Fruit fly (Drosophila melanogaster) whole organism, embryonic: ENCODE measurements around the gene Nlg4.

Experiments used
- CG1024 ChIP-seq: fragments of 200-800 bp; sonication (Bioruptor generic); IDR thresholded peaks from 2 replicates; pipeline ENCODE4 v1.3.6; 2022; ENCODE audit warnings: missing biosample characterization, missing genetic modification characterization
- CG10267 ChIP-seq: fragments of 200-800 bp; sonication (Bioruptor generic); optimal IDR thresholded peaks from 2 replicates; lab custom pipeline; 2018; ENCODE audit warnings: missing biosample characterization, mild to moderate bottlenecking, missing genetic modification characterization, moderate library complexity
- CG11504 ChIP-seq: fragments of 200-800 bp; sonication (Bioruptor generic); optimal IDR thresholded peaks from 3 replicates; lab custom pipeline; 2019; ENCODE audit warnings: missing biosample characterization, mild to moderate bottlenecking, missing genetic modification characterization, moderate library complexity
- CG12942 ChIP-seq: fragments of 200-800 bp; sonication (Bioruptor generic); optimal IDR thresholded peaks from 3 replicates; lab custom pipeline; 2016; ENCODE audit warnings: missing biosample characterization, missing genetic modification characterization
- CG13123 ChIP-seq: fragments of 200-800 bp; sonication (Bioruptor generic); optimal IDR thresholded peaks from 2 replicates; lab custom pipeline; 2016; ENCODE audit warnings: missing biosample characterization, missing genetic modification characterization
- CG13894 ChIP-seq: fragments of 200-800 bp; sonication (Bioruptor generic); optimal IDR thresholded peaks from 3 replicates; lab custom pipeline; 2018; ENCODE audit warnings: missing biosample characterization, mild to moderate bottlenecking, missing genetic modification characterization, moderate library complexity
- CG14441 ChIP-seq: fragments of 200-800 bp; sonication (Bioruptor generic); IDR thresholded peaks from 2 replicates; pipeline ENCODE4 v1.3.6; 2022; ENCODE audit warnings: missing biosample characterization, missing genetic modification characterization
- CG17612 ChIP-seq: fragments of 200-800 bp; sonication (Bioruptor generic); IDR thresholded peaks from 2 replicates; pipeline ENCODE4 v1.3.6; 2022; ENCODE audit warnings: missing biosample characterization, missing genetic modification characterization
- CG2129 ChIP-seq: fragments of 200-800 bp; sonication (Bioruptor generic); IDR thresholded peaks from 2 replicates; pipeline ENCODE4 v1.3.6; 2022; ENCODE audit warnings: missing biosample characterization, missing genetic modification characterization; ENCODE audit not compliant: partially characterized antibody
- CG2678 ChIP-seq: fragments of 200-800 bp; sonication (Bioruptor generic); optimal IDR thresholded peaks from 3 replicates; lab custom pipeline; 2019; ENCODE audit warnings: missing biosample characterization, mild to moderate bottlenecking, missing genetic modification characterization, moderate library complexity
- CG2712 ChIP-seq: fragments of 200-800 bp; optimal IDR thresholded peaks from 3 replicates; lab custom pipeline; 2019; ENCODE audit warnings: missing biosample characterization, mild to moderate bottlenecking, missing genetic modification characterization, moderate library complexity
- CG3281 ChIP-seq: fragments of 200-800 bp; sonication (Bioruptor generic); optimal IDR thresholded peaks from 3 replicates; lab custom pipeline; 2017; ENCODE audit warnings: missing biosample characterization, mild to moderate bottlenecking, missing genetic modification characterization
- CG4617 ChIP-seq: fragments of 200-800 bp; sonication (Bioruptor generic); optimal IDR thresholded peaks from 3 replicates; lab custom pipeline; 2016; ENCODE audit warnings: missing biosample characterization, missing genetic modification characterization, borderline replicate concordance
- CG6272 ChIP-seq: fragments of 200-800 bp; sonication (Bioruptor generic); IDR thresholded peaks from 2 replicates; pipeline ENCODE4 v1.3.6; 2022; ENCODE audit warnings: missing biosample characterization, missing genetic modification characterization
- CG8290 ChIP-seq, 3 experiments: fragments of 200-800 bp; sonication (Bioruptor generic); optimal IDR thresholded peaks; 2 replicates each; lab custom pipeline; 2016 to 2019; ENCODE audit warnings: missing biosample characterization in 3 of 3, missing genetic modification characterization in 3 of 3, mild to moderate bottlenecking in 2 of 3, moderate library complexity in 1 of 3
- CG9437 ChIP-seq: fragments of 200-800 bp; sonication (Bioruptor generic); optimal IDR thresholded peaks from 2 replicates; lab custom pipeline; 2018; ENCODE audit warnings: missing biosample characterization, mild to moderate bottlenecking, missing genetic modification characterization
- Dbx ChIP-seq: fragments of 200-800 bp; sonication (Bioruptor generic); IDR thresholded peaks from 3 replicates; pipeline ENCODE4 v1.3.6; 2022; ENCODE audit warnings: missing biosample characterization, missing genetic modification characterization
- HLH54F ChIP-seq: fragments of 200-800 bp; sonication (Bioruptor generic); optimal IDR thresholded peaks from 3 replicates; lab custom pipeline; 2016; ENCODE audit warnings: missing biosample characterization, missing genetic modification characterization
- Hey ChIP-seq: fragments of 200-800 bp; sonication (Bioruptor generic); optimal IDR thresholded peaks from 3 replicates; lab custom pipeline; 2018; ENCODE audit warnings: missing biosample characterization, mild to moderate bottlenecking, missing genetic modification characterization
- Meics ChIP-seq: fragments of 200-800 bp; sonication (Bioruptor generic); optimal IDR thresholded peaks from 2 replicates; lab custom pipeline; 2017; ENCODE audit warnings: missing biosample characterization, mild to moderate bottlenecking, missing genetic modification characterization
- Mes4 ChIP-seq: fragments of 200-800 bp; sonication (Bioruptor generic); optimal IDR thresholded peaks from 2 replicates; lab custom pipeline; 2016; ENCODE audit warnings: missing biosample characterization, missing genetic modification characterization
- Pdp1 ChIP-seq, 2 experiments: fragments of 200-800 bp; sonication (Bioruptor generic); optimal IDR thresholded peaks; 3 replicates each; lab custom pipeline; 2016; ENCODE audit warnings: missing biosample characterization in 2 of 2, missing genetic modification characterization in 2 of 2, mild to moderate bottlenecking in 1 of 2, moderate library complexity in 1 of 2
- Rfx ChIP-seq: fragments of 200-800 bp; sonication (Bioruptor generic); IDR thresholded peaks from 2 replicates; pipeline ENCODE4 v1.3.6; 2022; ENCODE audit warnings: missing biosample characterization, missing genetic modification characterization
- Scr ChIP-seq: fragments of 200-800 bp; sonication (Bioruptor generic); IDR thresholded peaks from 2 replicates; pipeline ENCODE4 v1.3.6; 2022; ENCODE audit warnings: missing biosample characterization, missing genetic modification characterization; ENCODE audit not compliant: partially characterized antibody
- Sox102F ChIP-seq: fragments of 200-800 bp; sonication (Bioruptor generic); optimal IDR thresholded peaks from 2 replicates; lab custom pipeline; 2018; ENCODE audit warnings: missing biosample characterization, mild to moderate bottlenecking, missing genetic modification characterization, moderate library complexity
- aop ChIP-seq: fragments of 200-800 bp; sonication (Bioruptor generic); IDR thresholded peaks from 2 replicates; pipeline ENCODE4 v1.3.6; 2022; ENCODE audit warnings: missing biosample characterization, missing genetic modification characterization
- ase ChIP-seq: fragments of 200-800 bp; sonication (Bioruptor generic); IDR thresholded peaks from 3 replicates; pipeline ENCODE4 v1.3.6; 2022; ENCODE audit warnings: missing biosample characterization, missing genetic modification characterization
- bab2 ChIP-seq: fragments of 200-800 bp; sonication (Bioruptor generic); optimal IDR thresholded peaks from 2 replicates; lab custom pipeline; 2016; ENCODE audit warnings: missing biosample characterization, missing genetic modification characterization
- bcd ChIP-seq: fragments of 200-800 bp; sonication (Bioruptor generic); optimal IDR thresholded peaks from 2 replicates; lab custom pipeline; 2017; ENCODE audit warnings: missing biosample characterization, mild to moderate bottlenecking, missing genetic modification characterization
- danr ChIP-seq: fragments of 200-800 bp; sonication (Bioruptor generic); IDR thresholded peaks from 2 replicates; pipeline ENCODE4 v1.3.6; 2022; ENCODE audit warnings: missing biosample characterization, missing genetic modification characterization
- dysf ChIP-seq: fragments of 200-800 bp; sonication (Bioruptor generic); IDR thresholded peaks from 3 replicates; pipeline ENCODE4 v1.3.6; 2022; ENCODE audit warnings: missing biosample characterization, missing genetic modification characterization
- exex ChIP-seq: fragments of 200-800 bp; sonication (Bioruptor generic); optimal IDR thresholded peaks from 4 replicates; lab custom pipeline; 2018; ENCODE audit warnings: missing biosample characterization, mild to moderate bottlenecking, missing genetic modification characterization, moderate library complexity
- fd102C ChIP-seq: fragments of 200-800 bp; sonication (Bioruptor generic); optimal IDR thresholded peaks from 2 replicates; lab custom pipeline; 2018; ENCODE audit warnings: missing biosample characterization, mild to moderate bottlenecking, missing genetic modification characterization, moderate library complexity
- gem ChIP-seq: fragments of 200-800 bp; sonication (Bioruptor generic); optimal IDR thresholded peaks from 2 replicates; lab custom pipeline; 2019; ENCODE audit warnings: missing biosample characterization, mild to moderate bottlenecking, missing genetic modification characterization, moderate library complexity
- grn ChIP-seq: fragments of 200-800 bp; sonication (Bioruptor generic); optimal IDR thresholded peaks from 3 replicates; lab custom pipeline; 2017; ENCODE audit warnings: missing biosample characterization, missing genetic modification characterization
- gsb-n ChIP-seq: fragments of 200-800 bp; sonication (Bioruptor generic); optimal IDR thresholded peaks from 3 replicates; lab custom pipeline; 2018; ENCODE audit warnings: missing biosample characterization, mild to moderate bottlenecking, missing genetic modification characterization
- maf-S ChIP-seq: fragments of 200-800 bp; sonication (Bioruptor generic); optimal IDR thresholded peaks from 2 replicates; lab custom pipeline; 2016; ENCODE audit warnings: missing biosample characterization, missing genetic modification characterization
- odd ChIP-seq: fragments of 200-800 bp; sonication (Bioruptor generic); optimal IDR thresholded peaks from 2 replicates; lab custom pipeline; 2017; ENCODE audit warnings: missing biosample characterization, mild to moderate bottlenecking, missing genetic modification characterization
- schlank ChIP-seq: fragments of 200-800 bp; sonication (Bioruptor generic); optimal IDR thresholded peaks from 2 replicates; lab custom pipeline; 2018; ENCODE audit warnings: missing biosample characterization, mild to moderate bottlenecking, missing genetic modification characterization
- scrt ChIP-seq: fragments of 200-800 bp; sonication (Bioruptor generic); optimal IDR thresholded peaks from 2 replicates; lab custom pipeline; 2018; ENCODE audit warnings: missing biosample characterization, mild to moderate bottlenecking, missing genetic modification characterization, moderate library complexity
- seq ChIP-seq: fragments of 200-800 bp; sonication (Bioruptor generic); IDR thresholded peaks from 2 replicates; pipeline ENCODE4 v1.3.6; 2022; ENCODE audit warnings: missing biosample characterization, missing genetic modification characterization
- slbo ChIP-seq: fragments of 200-800 bp; sonication (Bioruptor generic); IDR thresholded peaks from 2 replicates; pipeline ENCODE4 v1.3.6; 2022; ENCODE audit warnings: missing biosample characterization, missing genetic modification characterization
- tin ChIP-seq: fragments of 200-800 bp; sonication (Bioruptor generic); optimal IDR thresholded peaks from 3 replicates; lab custom pipeline; 2016; ENCODE audit warnings: missing biosample characterization, missing genetic modification characterization
- toy ChIP-seq: fragments of 200-800 bp; sonication (Bioruptor generic); IDR thresholded peaks from 2 replicates; pipeline ENCODE4 v1.3.6; 2022; ENCODE audit warnings: missing biosample characterization, missing genetic modification characterization

The Nlg4 gene

DNA sequence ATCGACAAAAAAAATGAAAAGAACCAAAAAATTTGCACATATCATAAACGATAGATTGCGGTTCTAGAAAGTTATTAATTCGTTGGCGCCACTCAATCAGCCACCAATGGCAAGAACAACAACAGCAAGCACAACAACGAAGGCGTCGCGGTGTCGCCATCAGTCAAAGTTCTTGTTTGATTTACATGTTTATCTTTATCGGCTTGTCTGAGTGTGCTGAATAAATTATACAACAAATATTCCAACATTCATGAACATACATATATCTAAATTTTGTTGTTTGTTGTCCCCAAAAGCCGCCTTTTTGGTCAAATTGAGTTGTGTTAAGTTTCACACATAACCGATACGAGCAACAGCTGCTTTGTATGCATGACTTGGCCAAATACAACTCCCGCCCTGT, 69.0 kb downstream of the Nlg4 start (continued):
- no peak for TF ChIP-seq gsb-n
- no peak for TF ChIP-seq CG2712 (tag; lab: Kevin White, UChicago)
- TF ChIP-seq CG13894 (tag; lab: Kevin White, UChicago): peak; percentile 13
- peak; percentile 16 for TF ChIP-seq bab2
- TF ChIP-seq danr (GFP tag; lab: Robert Waterston, UW): no peak
- no peak; the same call in 1 of the 2 replicates for TF ChIP-seq seq (GFP tag; lab: Robert Waterston, UW)
- TF ChIP-seq CG13123: no peak
- no peak for TF ChIP-seq CG17612
- TF ChIP-seq CG11504 (tag; lab: Kevin White, UChicago): no peak
- TF ChIP-seq CG9437 (GFP tag; lab: Kevin White, UChicago): no peak
- peak; percentile 30 for TF ChIP-seq CG2678 (tag; lab: Kevin White, UChicago)
- peak; percentile 11; the same call in 1 of the 3 replicates for TF ChIP-seq dysf (GFP tag; lab: Robert Waterston, UW)
- peak in 1 of 2 experiments; percentile 49 for TF ChIP-seq Pdp1 (GFP tag; optimal IDR thresholded peaks at IDR 0.05; lab: Kevin White, UChicago)
- peak; percentile 47 for TF ChIP-seq CG14441 (GFP tag; lab: Robert Waterston, UW)
- no peak for TF ChIP-seq Sox102F (GFP tag; lab: Kevin White, UChicago)
- no peak for TF ChIP-seq aop (GFP tag; lab: Robert Waterston, UW)
- peak; percentile 61; the same call in 1 of the 2 replicates for TF ChIP-seq Rfx (GFP tag; lab: Robert Waterston, UW)
- no peak for TF ChIP-seq exex
- TF ChIP-seq CG3281: peak; percentile 3
- TF ChIP-seq Dbx (GFP tag; lab: Robert Waterston, UW): 0 out of 3 replicates have a peak, but pooled peaks have one; percentile 27
- TF ChIP-seq maf-S (GFP tag; lab: Kevin White, UChicago): peak; percentile 31
- no peak for TF ChIP-seq CG4617 (GFP tag; lab: Kevin White, UChicago)
- no peak for TF ChIP-seq CG6272 (GFP tag; lab: Robert Waterston, UW)
- peak; percentile 22 for TF ChIP-seq schlank (tag; lab: Kevin White, UChicago)
- peak; percentile 32 for TF ChIP-seq slbo (GFP tag; lab: Robert Waterston, UW)
- TF ChIP-seq CG1024 (GFP tag; lab: Robert Waterston, UW): no peak
- peak; percentile 15 for TF ChIP-seq odd (GFP tag; lab: Kevin White, UChicago)
- no peak for TF ChIP-seq Hey
- TF ChIP-seq ase (GFP tag; lab: Robert Waterston, UW): no peak
- no peak for TF ChIP-seq tin (GFP tag; lab: Kevin White, UChicago)
- TF ChIP-seq bcd (GFP tag; lab: Kevin White, UChicago): peak; percentile 9
- peak; percentile 7 for TF ChIP-seq gem
- no peak for TF ChIP-seq HLH54F (GFP tag; lab: Kevin White, UChicago)
- no peak for TF ChIP-seq CG2129 (GFP tag; lab: Robert Waterston, UW)
- TF ChIP-seq CG8290 (GFP tag; optimal IDR thresholded peaks at IDR 0.05; lab: Kevin White, UChicago): no peak
- peak in 1 of 2 experiments; percentile 30 for TF ChIP-seq CG8290 (tag; optimal IDR thresholded peaks at IDR 0.05; lab: Kevin White, UChicago)
- no peak for TF ChIP-seq fd102C
- TF ChIP-seq CG12942 (GFP tag; lab: Kevin White, UChicago): no peak
- TF ChIP-seq Scr (GFP tag; lab: Robert Waterston, UW): no peak
- no peak for TF ChIP-seq CG10267 (tag; lab: Kevin White, UChicago)
- TF ChIP-seq scrt (GFP tag; lab: Kevin White, UChicago): no peak
- peak; percentile 5 for TF ChIP-seq grn (GFP tag; lab: Kevin White, UChicago)
- TF ChIP-seq toy: 0 out of 2 replicates have a peak, but pooled peaks have one; percentile 38
- TF ChIP-seq Mes4 (GFP tag; lab: Kevin White, UChicago): no peak
- TF ChIP-seq Meics (GFP tag; lab: Kevin White, UChicago): peak; percentile 63
